Fruit fly (Drosophila melanogaster): ENCODE results near the gene CG42450.

Gene CG42450

dm6 chrX:18837046-18837445 lies 23.9 kb downstream of the CG42450 start (continued):
- TF ChIP-seq Gug (GFP tag; IDR thresholded peaks at IDR 0.05), result peak; percentile 17; the same call in 2 of the 4 replicates
- no peak for TF ChIP-seq Awh (GFP tag; IDR thresholded peaks at IDR 0.05)
- no peak for TF ChIP-seq sim (GFP tag; IDR thresholded peaks at IDR 0.05)
- peak; percentile 46 for TF ChIP-seq CG9817 (tag; optimal IDR thresholded peaks at IDR 0.05)
- TF ChIP-seq CG10462 (GFP tag; optimal IDR thresholded peaks at IDR 0.05), result no peak
- TF ChIP-seq usp (GFP tag; optimal IDR thresholded peaks at IDR 0.05), result no peak
- no peak for TF ChIP-seq C15 (GFP tag; IDR thresholded peaks at IDR 0.05)
- TF ChIP-seq Hmr (GFP tag; optimal IDR thresholded peaks at IDR 0.05), result peak; percentile 7
- no peak for TF ChIP-seq HLH3B (GFP tag; IDR thresholded peaks at IDR 0.05)
- no peak for TF ChIP-seq CG7745 (tag; optimal IDR thresholded peaks at IDR 0.05)
- TF ChIP-seq ap (GFP tag; IDR thresholded peaks at IDR 0.05), result no peak
- TF ChIP-seq CG4360 (GFP tag; IDR thresholded peaks at IDR 0.05), result no peak
- TF ChIP-seq amos (GFP tag; IDR thresholded peaks at IDR 0.05; ENCODE audit: partially characterized antibody), result no peak
- no peak for TF ChIP-seq Nf-YA (GFP tag; IDR thresholded peaks at IDR 0.05)
- no peak for TF ChIP-seq Fer2 (tag; optimal IDR thresholded peaks at IDR 0.05)
- TF ChIP-seq gt (GFP tag; IDR thresholded peaks at IDR 0.05), result no peak
- peak; percentile 1 for TF ChIP-seq run (tag; optimal IDR thresholded peaks at IDR 0.05)
- peak; percentile 0 for TF ChIP-seq pros (GFP tag; optimal IDR thresholded peaks at IDR 0.05)
- TF ChIP-seq H2.0 (GFP tag; IDR thresholded peaks at IDR 0.05), result no peak; the same call in 1 of the 2 replicates
- TF ChIP-seq CG10654 (GFP tag; optimal IDR thresholded peaks at IDR 0.05), result no peak
- TF ChIP-seq CG13296 (GFP tag; optimal IDR thresholded peaks at IDR 0.05), result no peak
- TF ChIP-seq pita (GFP tag; optimal IDR thresholded peaks at IDR 0.05), result no peak
- TF ChIP-seq yki (optimal IDR thresholded peaks at IDR 0.05), result no peak
- 0 out of 3 replicates have a peak, but pooled peaks have one; percentile 11 for TF ChIP-seq Mrtf (GFP tag; IDR thresholded peaks at IDR 0.05)
- TF ChIP-seq h (optimal IDR thresholded peaks at IDR 0.05), result no peak
- TF ChIP-seq dan (GFP tag; IDR thresholded peaks at IDR 0.05), result no peak
- peak; percentile 35 for TF ChIP-seq Atf-2 (GFP tag; optimal IDR thresholded peaks at IDR 0.05)
- no peak for TF ChIP-seq CG12744 (GFP tag; optimal IDR thresholded peaks at IDR 0.05)
- no peak for TF ChIP-seq slou (GFP tag; optimal IDR thresholded peaks at IDR 0.05)
- no peak for TF ChIP-seq en (GFP tag; optimal IDR thresholded peaks at IDR 0.05)
- no peak for TF ChIP-seq CG10979 (tag; optimal IDR thresholded peaks at IDR 0.05)
- peak in 1 of 3 experiments; percentile 28 for TF ChIP-seq lola (GFP tag; optimal IDR thresholded peaks at IDR 0.05)
- no peak for TF ChIP-seq Lpt (GFP tag; optimal IDR thresholded peaks at IDR 0.05)
- no peak for TF ChIP-seq chn (GFP tag; optimal IDR thresholded peaks at IDR 0.05)
- TF ChIP-seq TFAM (GFP tag; optimal IDR thresholded peaks at IDR 0.05), result no peak
- peak; percentile 43 for TF ChIP-seq CG17829 (tag; optimal IDR thresholded peaks at IDR 0.05)
- peak; percentile 77 for TF ChIP-seq dysf (GFP tag; IDR thresholded peaks at IDR 0.05)
- no peak for TF ChIP-seq br (optimal IDR thresholded peaks at IDR 0.05)
- no peak for TF ChIP-seq GATAe (GFP tag; conservative IDR thresholded peaks at IDR 0.05)
- no peak for TF ChIP-seq Dad (GFP tag; optimal IDR thresholded peaks at IDR 0.05)
- TF ChIP-seq CG8290 (GFP tag; optimal IDR thresholded peaks at IDR 0.05), result no peak
- peak in 1 of 2 experiments; percentile 77 for TF ChIP-seq CG8290 (tag; optimal IDR thresholded peaks at IDR 0.05)
- TF ChIP-seq Bgb (GFP tag; IDR thresholded peaks at IDR 0.05; ENCODE audit: partially characterized antibody), result no peak
- no peak for TF ChIP-seq Deaf1 (tag; optimal IDR thresholded peaks at IDR 0.05)
- TF ChIP-seq CG6791 (GFP tag; IDR thresholded peaks at IDR 0.05; ENCODE audit: partially characterized antibody), result no peak
- no peak for TF ChIP-seq CG31388 (GFP tag; optimal IDR thresholded peaks at IDR 0.05)
- TF ChIP-seq wor (GFP tag; IDR thresholded peaks at IDR 0.05), result 0 out of 2 replicates have a peak, but pooled peaks have one; percentile 30
- TF ChIP-seq CG10543 (GFP tag; optimal IDR thresholded peaks at IDR 0.05), result peak; percentile 69
- no peak for TF ChIP-seq fd96Cb (tag; optimal IDR thresholded peaks at IDR 0.05)
- no peak for TF ChIP-seq CG30431 (GFP tag; optimal IDR thresholded peaks at IDR 0.05)
- peak; percentile 60 for TF ChIP-seq CG7839 (tag; optimal IDR thresholded peaks at IDR 0.05)
- TF ChIP-seq her (GFP tag; optimal IDR thresholded peaks at IDR 0.05), result no peak
- TF ChIP-seq CG6272 (GFP tag; IDR thresholded peaks at IDR 0.05), result 0 out of 2 replicates have a peak, but pooled peaks have one; percentile 22
- no peak for TF ChIP-seq CG6683 (GFP tag; optimal IDR thresholded peaks at IDR 0.05)
